Fruit fly (Drosophila melanogaster): ENCODE measurements around the gene IFT52.

- TF ChIP-seq Crg-1 (GFP tag; optimal IDR thresholded peaks at IDR 0.05) (no peak), CG1620 (GFP tag; optimal IDR thresholded peaks at IDR 0.05) (no peak), kay (GFP tag; ENCODE audit: borderline replicate concordance) (no peak), CG7045 (GFP tag; optimal IDR thresholded peaks at IDR 0.05) (no peak), CG5204 (GFP tag; optimal IDR thresholded peaks at IDR 0.05) (no peak), CG14711 (tag; optimal IDR thresholded peaks at IDR 0.05) (no peak), cnc (optimal IDR thresholded peaks at IDR 0.05) (no peak), tj (GFP tag; optimal IDR thresholded peaks at IDR 0.05) (no peak)
These were observed 5.0 kb downstream of the IFT52 start for dm6 chr2L:6552345-6552744.
